Fruit fly (Drosophila melanogaster) whole organism, embryonic: ENCODE measurements around the gene Nf-YC.
A peak's percentile ranks its signal among the peaks of the same experiment; 100 is the strongest.

Experiments used
- BEAF-32 ChIP-seq: fragments of 200-800 bp; sonication (Bioruptor generic); optimal IDR thresholded peaks from 3 replicates; lab custom pipeline; 2017; ENCODE audit warnings: missing biosample characterization, missing genetic modification characterization, mild to moderate bottlenecking, moderate library complexity, missing genetic modification reagents
- BtbVII ChIP-seq: fragments of 200-800 bp; sonication (Bioruptor generic); optimal IDR thresholded peaks from 3 replicates; lab custom pipeline; 2017; ENCODE audit warnings: missing biosample characterization, mild to moderate bottlenecking, missing genetic modification characterization
- CG10267 ChIP-seq: fragments of 200-800 bp; sonication (Bioruptor generic); optimal IDR thresholded peaks from 2 replicates; lab custom pipeline; 2018; ENCODE audit warnings: missing biosample characterization, mild to moderate bottlenecking, missing genetic modification characterization, moderate library complexity
- CG10431 ChIP-seq: fragments of 200-800 bp; sonication (Bioruptor generic); optimal IDR thresholded peaks from 3 replicates; lab custom pipeline; 2018; ENCODE audit warnings: missing biosample characterization, mild to moderate bottlenecking, missing genetic modification characterization
- CG11695 ChIP-seq: fragments of 200-800 bp; sonication (Bioruptor generic); IDR thresholded peaks from 3 replicates; pipeline ENCODE4 v1.3.6; 2022; ENCODE audit warnings: missing biosample characterization, missing genetic modification characterization
- CG12219 ChIP-seq: fragments of 200-800 bp; sonication (Bioruptor generic); optimal IDR thresholded peaks from 3 replicates; lab custom pipeline; 2018; ENCODE audit warnings: missing biosample characterization, mild to moderate bottlenecking, missing genetic modification characterization
- CG12769 ChIP-seq: fragments of 200-800 bp; sonication (Bioruptor generic); optimal IDR thresholded peaks from 2 replicates; lab custom pipeline; 2019; ENCODE audit warnings: missing biosample characterization, mild to moderate bottlenecking, missing genetic modification characterization, moderate library complexity
- CG15011 ChIP-seq: fragments of 200-800 bp; sonication (Bioruptor generic); optimal IDR thresholded peaks from 3 replicates; lab custom pipeline; 2018; ENCODE audit warnings: missing biosample characterization, mild to moderate bottlenecking, missing genetic modification characterization
- CG1529 ChIP-seq: fragments of 200-800 bp; sonication (Bioruptor generic); optimal IDR thresholded peaks from 3 replicates; lab custom pipeline; 2018; ENCODE audit warnings: missing biosample characterization, missing genetic modification characterization
- CG15479 ChIP-seq: fragments of 200-800 bp; sonication (Bioruptor generic); optimal IDR thresholded peaks from 3 replicates; lab custom pipeline; 2019; ENCODE audit warnings: missing biosample characterization, mild to moderate bottlenecking, missing genetic modification characterization, moderate library complexity
- CG1647 ChIP-seq: fragments of 200-800 bp; sonication (Bioruptor generic); optimal IDR thresholded peaks from 3 replicates; lab custom pipeline; 2016; ENCODE audit warnings: missing biosample characterization, missing genetic modification characterization
- CG17186 ChIP-seq: fragments of 200-800 bp; sonication (Bioruptor generic); optimal IDR thresholded peaks from 3 replicates; lab custom pipeline; 2017; ENCODE audit warnings: missing biosample characterization, missing genetic modification reagents, missing genetic modification characterization
- CG17568 ChIP-seq: fragments of 200-800 bp; sonication (Bioruptor generic); optimal IDR thresholded peaks from 2 replicates; lab custom pipeline; 2018; ENCODE audit warnings: missing biosample characterization, mild to moderate bottlenecking, missing genetic modification characterization, moderate library complexity
- CG18262 ChIP-seq: fragments of 200-800 bp; optimal IDR thresholded peaks from 3 replicates; lab custom pipeline; 2019; ENCODE audit warnings: missing biosample characterization, mild to moderate bottlenecking, missing genetic modification characterization, moderate library complexity
- CG2875 ChIP-seq: fragments of 200-800 bp; sonication (Bioruptor generic); optimal IDR thresholded peaks from 2 replicates; lab custom pipeline; 2017; ENCODE audit warnings: missing biosample characterization, mild to moderate bottlenecking, missing genetic modification characterization, missing genetic modification reagents
- CG31388 ChIP-seq: fragments of 200-800 bp; sonication (Bioruptor generic); optimal IDR thresholded peaks from 2 replicates; lab custom pipeline; 2016; ENCODE audit warnings: missing biosample characterization, missing genetic modification characterization
- CG32772 ChIP-seq: fragments of 200-800 bp; sonication (Bioruptor generic); IDR thresholded peaks from 2 replicates; pipeline ENCODE4 v1.3.6; 2022; ENCODE audit warnings: missing biosample characterization, missing genetic modification characterization
- CG3407 ChIP-seq: fragments of 200-800 bp; sonication (Bioruptor generic); optimal IDR thresholded peaks from 2 replicates; lab custom pipeline; 2018; ENCODE audit warnings: missing biosample characterization, mild to moderate bottlenecking, missing genetic modification characterization
- CG3726 ChIP-seq: fragments of 200-800 bp; sonication (Bioruptor generic); IDR thresholded peaks from 3 replicates; pipeline ENCODE4, ENCODE4 v1.3.6; 2022; ENCODE audit warnings: missing biosample characterization, missing genetic modification characterization
- CG4360 ChIP-seq: fragments of 200-800 bp; sonication (Bioruptor generic); IDR thresholded peaks from 2 replicates; pipeline ENCODE4 v1.3.6; 2022; ENCODE audit warnings: missing biosample characterization, missing genetic modification characterization
- CG5953 ChIP-seq: fragments of 200-800 bp; sonication (Bioruptor generic); IDR thresholded peaks from 2 replicates; pipeline ENCODE4 v1.3.6; 2022; ENCODE audit warnings: missing biosample characterization, missing genetic modification characterization
- CG6683 ChIP-seq: fragments of 200-800 bp; sonication (Bioruptor generic); optimal IDR thresholded peaks from 2 replicates; lab custom pipeline; 2017; ENCODE audit warnings: missing biosample characterization, mild to moderate bottlenecking, missing genetic modification characterization, missing genetic modification reagents
- CG6689 ChIP-seq: fragments of 200-800 bp; sonication (Bioruptor generic); IDR thresholded peaks from 2 replicates; pipeline ENCODE4 v1.3.6; 2022; ENCODE audit warnings: missing biosample characterization, missing genetic modification characterization
- CG7839 ChIP-seq: fragments of 200-800 bp; sonication (Bioruptor generic); optimal IDR thresholded peaks from 3 replicates; lab custom pipeline; 2018; ENCODE audit warnings: missing biosample characterization, mild to moderate bottlenecking, missing genetic modification characterization, moderate library complexity
- CG8478 ChIP-seq: fragments of >200 bp; optimal IDR thresholded peaks from 2 replicates; lab custom pipeline; 2018
- CG9215 ChIP-seq: fragments of 200-800 bp; sonication (Bioruptor generic); IDR thresholded peaks from 2 replicates; pipeline ENCODE4 v1.3.6; 2022; ENCODE audit warnings: missing biosample characterization, missing genetic modification characterization
- CG9609 ChIP-seq: fragments of 200-800 bp; sonication (Bioruptor generic); optimal IDR thresholded peaks from 3 replicates; lab custom pipeline; 2016; ENCODE audit warnings: missing biosample characterization, missing genetic modification characterization
- Chrac-16 ChIP-seq: fragments of 200-800 bp; sonication (Bioruptor generic); optimal IDR thresholded peaks from 3 replicates; lab custom pipeline; 2016; ENCODE audit warnings: missing biosample characterization, missing genetic modification characterization
- CkIIα-i1 ChIP-seq: fragments of 200-800 bp; sonication (Bioruptor generic); IDR thresholded peaks from 2 replicates; pipeline ENCODE4 v1.3.6; 2022; ENCODE audit warnings: missing biosample characterization, missing genetic modification characterization
- D19A ChIP-seq: fragments of 200-800 bp; optimal IDR thresholded peaks from 3 replicates; lab custom pipeline; 2019; ENCODE audit warnings: missing biosample characterization, mild to moderate bottlenecking, missing genetic modification characterization, moderate library complexity
- Fer1 ChIP-seq: fragments of 200-800 bp; sonication (Bioruptor generic); optimal IDR thresholded peaks from 2 replicates; lab custom pipeline; 2017; ENCODE audit warnings: missing biosample characterization, mild to moderate bottlenecking, missing genetic modification characterization
- GATAe ChIP-seq: fragments of 200-800 bp; sonication (Bioruptor generic); conservative IDR thresholded peaks from 2 replicates; pipeline ENCODE4 v1.3.6; 2022; ENCODE audit warnings: missing biosample characterization, missing genetic modification characterization
- H15 ChIP-seq: fragments of 200-800 bp; sonication (Bioruptor generic); IDR thresholded peaks from 3 replicates; pipeline ENCODE4 v1.3.6; 2022; ENCODE audit warnings: missing biosample characterization, missing genetic modification characterization
- Lhr ChIP-seq: fragments of 200-800 bp; sonication (Bioruptor generic); optimal IDR thresholded peaks from 3 replicates; lab custom pipeline; 2017; ENCODE audit warnings: mild to moderate bottlenecking, missing biosample characterization, missing genetic modification reagents, missing genetic modification characterization
- NC2β ChIP-seq: fragments of 200-800 bp; sonication (Bioruptor generic); optimal IDR thresholded peaks from 2 replicates; lab custom pipeline; 2016; ENCODE audit warnings: missing biosample characterization, missing genetic modification characterization
- Rx ChIP-seq: fragments of 200-800 bp; sonication (Bioruptor generic); IDR thresholded peaks from 2 replicates; pipeline ENCODE4 v1.3.6; 2022; ENCODE audit warnings: missing biosample characterization, missing genetic modification characterization
- Six4 ChIP-seq: fragments of 200-800 bp; sonication (Bioruptor generic); optimal IDR thresholded peaks from 2 replicates; lab custom pipeline; 2016; ENCODE audit warnings: missing biosample characterization, missing genetic modification characterization
- TFAM ChIP-seq: fragments of 200-800 bp; sonication (Bioruptor generic); optimal IDR thresholded peaks from 2 replicates; lab custom pipeline; 2017; ENCODE audit warnings: missing biosample characterization, missing genetic modification characterization, inconsistent platforms
- abd-A ChIP-seq: fragments of 200-800 bp; sonication (Bioruptor generic); optimal IDR thresholded peaks from 3 replicates; lab custom pipeline; 2019; ENCODE audit warnings: missing biosample characterization, mild to moderate bottlenecking, missing genetic modification characterization, moderate library complexity
- ap ChIP-seq: fragments of 200-800 bp; sonication (Bioruptor generic); IDR thresholded peaks from 2 replicates; pipeline ENCODE4 v1.3.6; 2022; ENCODE audit warnings: missing biosample characterization, missing genetic modification characterization
- br ChIP-seq: fragments of >200 bp; optimal IDR thresholded peaks from 2 replicates; lab custom pipeline; 2017
- dpn ChIP-seq, 2 experiments: fragments of 200-800 bp; sonication (Bioruptor generic); optimal IDR thresholded peaks; 3 replicates each; lab custom pipeline; 2016; ENCODE audit warnings: missing biosample characterization in 2 of 2, missing genetic modification characterization in 2 of 2
- fru ChIP-seq: fragments of >200 bp; optimal IDR thresholded peaks from 2 replicates; lab custom pipeline; 2017
- gfzf ChIP-seq: fragments of 200-800 bp; sonication (Bioruptor generic); optimal IDR thresholded peaks from 2 replicates; lab custom pipeline; 2016; ENCODE audit warnings: missing biosample characterization, mild to moderate bottlenecking, missing genetic modification characterization, moderate library complexity
- lola ChIP-seq, 3 experiments: fragments of >200 bp in 2 of 3; fragments of 200-800 bp in 1 of 3; sonication (Bioruptor generic) in 1 of 3; optimal IDR thresholded peaks; 2 replicates each; lab custom pipeline; 2017 to 2019; ENCODE audit warnings: missing biosample characterization in 3 of 3, missing genetic modification characterization in 3 of 3, mild to moderate bottlenecking in 1 of 3, moderate library complexity in 1 of 3
- mam ChIP-seq: fragments of 200-800 bp; sonication (Bioruptor generic); optimal IDR thresholded peaks from 3 replicates; lab custom pipeline; 2016; ENCODE audit warnings: missing biosample characterization, missing genetic modification characterization
- nom ChIP-seq: fragments of 200-800 bp; sonication (Bioruptor generic); optimal IDR thresholded peaks from 2 replicates; lab custom pipeline; 2017; ENCODE audit warnings: missing biosample characterization, missing genetic modification characterization, mild to moderate bottlenecking, moderate library complexity, missing genetic modification reagents
- prd ChIP-seq, 3 experiments: fragments of >200 bp in 2 of 3; fragments of 200-800 bp in 1 of 3; sonication (Bioruptor generic) in 1 of 3; optimal IDR thresholded peaks in 2 of 3; IDR thresholded peaks in 1 of 3; 2 replicates in 2 of 3; 3 replicates in 1 of 3; pipeline versions ENCODE4 v1.3.6 to Lab custom; 2017 to 2022; ENCODE audit warnings: missing biosample characterization in 1 of 3, missing genetic modification characterization in 1 of 3
- schlank ChIP-seq: fragments of 200-800 bp; sonication (Bioruptor generic); optimal IDR thresholded peaks from 2 replicates; lab custom pipeline; 2018; ENCODE audit warnings: missing biosample characterization, mild to moderate bottlenecking, missing genetic modification characterization
- slbo ChIP-seq: fragments of 200-800 bp; sonication (Bioruptor generic); IDR thresholded peaks from 2 replicates; pipeline ENCODE4 v1.3.6; 2022; ENCODE audit warnings: missing biosample characterization, missing genetic modification characterization
- tll ChIP-seq, 2 experiments: fragments of 200-800 bp in 1 of 2; fragments of >200 bp in 1 of 2; sonication (Bioruptor generic) in 1 of 2; optimal IDR thresholded peaks; 2 replicates each; lab custom pipeline; 2017 to 2019; ENCODE audit warnings: missing biosample characterization in 2 of 2, missing genetic modification characterization in 2 of 2, mild to moderate bottlenecking in 1 of 2, moderate library complexity in 1 of 2

The Nf-YC gene

DNA sequence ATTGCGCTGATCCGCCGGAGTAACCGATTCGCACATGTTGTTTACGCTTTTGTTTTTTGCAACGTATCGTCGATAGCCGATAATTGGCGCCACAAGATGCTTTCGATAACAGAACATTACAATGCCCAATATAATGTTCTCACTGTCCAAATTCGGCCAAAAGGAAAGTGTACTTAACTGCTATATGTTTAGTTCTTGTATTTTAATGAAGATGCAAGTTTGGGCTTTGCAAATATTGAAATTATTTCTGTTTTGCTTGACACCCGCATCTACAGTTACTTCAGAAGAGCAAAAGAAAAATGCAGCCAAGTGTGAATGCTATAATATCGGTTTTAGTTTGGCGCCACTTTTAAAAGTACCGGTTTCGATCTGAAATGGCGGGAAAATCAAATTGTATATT is 31.9 kb upstream of the Nf-YC start (continued):
- peak; percentile 85 for TF ChIP-seq BtbVII (GFP tag; lab: Kevin White, UChicago)
- TF ChIP-seq mam (GFP tag; lab: Kevin White, UChicago), result peak; percentile 95
- TF ChIP-seq ap (GFP tag; lab: Robert Waterston, UW), result peak; percentile 80
- TF ChIP-seq abd-A (tag; lab: Kevin White, UChicago), result peak; percentile 74
- TF ChIP-seq lola (GFP tag; optimal IDR thresholded peaks at IDR 0.05; lab: Kevin White, UChicago), result peak in 2 of 3 experiments; percentile 86 to 99
- no peak for TF ChIP-seq CG17568 (GFP tag; lab: Kevin White, UChicago)
- peak; percentile 39 for TF ChIP-seq TFAM (GFP tag; lab: Kevin White, UChicago)
- no peak for TF ChIP-seq fru (lab: Kevin White, UChicago)
- TF ChIP-seq CG10431 (GFP tag; lab: Kevin White, UChicago), result peak; percentile 64
- TF ChIP-seq CG3407 (GFP tag; lab: Kevin White, UChicago), result peak; percentile 79
- peak; percentile 83 for TF ChIP-seq CG11695 (GFP tag; lab: Robert Waterston, UW)
- TF ChIP-seq CkIIα-i1 (GFP tag; lab: Robert Waterston, UW), result no peak
- peak; percentile 59 for TF ChIP-seq CG4360 (GFP tag; lab: Robert Waterston, UW)
- peak; percentile 80 for TF ChIP-seq CG3726 (GFP tag; lab: Robert Waterston, UW)
- peak; percentile 88 for TF ChIP-seq Chrac-16
- peak; percentile 91 for TF ChIP-seq slbo
- TF ChIP-seq dpn (GFP tag; optimal IDR thresholded peaks at IDR 0.05; lab: Kevin White, UChicago), result peak; percentile 94
- TF ChIP-seq CG1529 (GFP tag; lab: Kevin White, UChicago), result peak; percentile 79
- TF ChIP-seq CG6689 (GFP tag; lab: Robert Waterston, UW), result peak; percentile 91
- peak; percentile 69 for TF ChIP-seq CG6683 (GFP tag; lab: Kevin White, UChicago)
- TF ChIP-seq CG5953 (GFP tag; lab: Robert Waterston, UW), result peak; percentile 71
- no peak for TF ChIP-seq CG15479 (GFP tag; lab: Kevin White, UChicago)
- TF ChIP-seq Lhr (GFP tag; lab: Kevin White, UChicago), result peak; percentile 83
- peak; percentile 84 for TF ChIP-seq CG10267 (tag; lab: Kevin White, UChicago)
- TF ChIP-seq CG31388, result peak; percentile 47
- TF ChIP-seq BEAF-32 (GFP tag; lab: Kevin White, UChicago), result peak; percentile 63
- peak; percentile 86 for TF ChIP-seq schlank (tag; lab: Kevin White, UChicago)
- TF ChIP-seq nom (GFP tag; lab: Kevin White, UChicago), result peak; percentile 79
- peak; percentile 89 for TF ChIP-seq CG17186 (GFP tag; lab: Kevin White, UChicago)
- TF ChIP-seq gfzf (GFP tag; lab: Kevin White, UChicago), result peak; percentile 38
- TF ChIP-seq GATAe, result no peak; the same call in 1 of the 2 replicates
- TF ChIP-seq CG9609, result peak; percentile 93
- peak; percentile 92 for TF ChIP-seq CG1647 (GFP tag; lab: Kevin White, UChicago)
- peak; percentile 78 for TF ChIP-seq H15 (GFP tag; lab: Robert Waterston, UW)
- peak; percentile 95 for TF ChIP-seq CG12769
- peak; percentile 80 for TF ChIP-seq CG9215
- peak; percentile 91 for TF ChIP-seq Fer1
- TF ChIP-seq tll (GFP tag; optimal IDR thresholded peaks at IDR 0.05; lab: Kevin White, UChicago), result no peak
- peak; percentile 90 for TF ChIP-seq CG18262
- TF ChIP-seq CG2875 (GFP tag; lab: Kevin White, UChicago), result peak; percentile 67
- no peak for TF ChIP-seq CG8478 (lab: Kevin White, UChicago)
- TF ChIP-seq Six4, result peak; percentile 86
- peak; percentile 86 for TF ChIP-seq CG12219 (GFP tag; lab: Kevin White, UChicago)
- TF ChIP-seq prd (optimal IDR thresholded peaks at IDR 0.05; lab: Kevin White, UChicago), result no peak
- peak; percentile 88 for TF ChIP-seq prd (GFP tag; IDR thresholded peaks at IDR 0.05; lab: Robert Waterston, UW)
- peak; percentile 82 for TF ChIP-seq CG32772
- peak; percentile 83 for TF ChIP-seq Rx
- TF ChIP-seq br, result no peak
- peak; percentile 83 for TF ChIP-seq CG15011 (GFP tag; lab: Kevin White, UChicago)
- TF ChIP-seq NC2β (GFP tag; lab: Kevin White, UChicago), result peak; percentile 87
- peak; percentile 84 for TF ChIP-seq D19A (tag; lab: Kevin White, UChicago)
- peak; percentile 95 for TF ChIP-seq CG7839
